Worm (Caenorhabditis elegans) whole organism, young adult: Measurements from ENCODE around the gene F52E1.14.

Experiments
- dpl-1 ChIP-seq: fragments of 150-350 bp; optimal IDR thresholded peaks from 2 replicates; lab custom pipeline; 2014; ENCODE audit warnings: missing biosample characterization, missing genetic modification reagents, missing genetic modification characterization
- pha-4 ChIP-seq: fragments of 150-350 bp; sonication (generic microtip); optimal IDR thresholded peaks from 2 replicates; lab custom pipeline; 2014; ENCODE audit warnings: missing biosample characterization, missing genetic modification reagents, missing genetic modification characterization
- tlf-1 ChIP-seq: fragments of 200-800 bp; sonication (Bioruptor generic); optimal IDR thresholded peaks from 2 replicates; lab custom pipeline; 2018; ENCODE audit warnings: mild to moderate bottlenecking, missing genetic modification characterization, missing compliant biosample characterization

- no peak for TF ChIP-seq dpl-1 (GFP tag; lab: Kevin White, UChicago)
- TF ChIP-seq pha-4: no peak
- no peak for TF ChIP-seq tlf-1 (GFP tag; lab: Kevin White, UChicago)
Observed at ce11 chrV:8410406-8410805, 26.7 kb downstream of the F52E1.14 start, which contains the start of gene F52E1.2.
